Worm (Caenorhabditis elegans): Measurements from ENCODE around the gene F14H8.2.

The F14H8.2 gene

DNA sequence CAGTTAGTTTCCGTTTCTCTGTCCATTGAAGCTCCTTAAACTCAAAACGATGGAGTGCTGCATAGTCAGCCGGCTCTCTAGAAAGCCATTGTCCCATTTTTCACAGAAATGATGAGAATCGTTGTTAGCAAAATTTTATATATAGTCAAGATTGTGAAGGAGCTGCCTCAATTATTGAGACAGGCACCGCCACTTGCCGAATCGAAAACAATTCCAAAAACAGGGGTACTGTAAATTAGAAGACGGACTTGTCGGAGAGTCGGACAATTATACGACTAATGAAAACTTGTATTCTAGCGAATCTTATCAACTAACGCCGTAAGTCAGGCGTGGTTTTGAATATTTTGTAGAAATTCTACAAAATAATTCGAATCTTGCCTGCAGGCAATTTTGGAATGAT lies at the start of gene F14H8.2:
F14H8.2 (minus strand) TSS at position 101 of the 400 bp plus-strand sequence.
- TF ChIP-seq ceh-16 (tag; optimal IDR thresholded peaks at IDR 0.05) (no peak), mdl-1 (tag; optimal IDR thresholded peaks at IDR 0.05) (no peak), eor-1 (tag; optimal IDR thresholded peaks at IDR 0.05) (no peak), lsy-12 (tag; optimal IDR thresholded peaks at IDR 0.05) (no peak), elt-3 (tag; optimal IDR thresholded peaks at IDR 0.05) (no peak), nhr-11 (tag; optimal IDR thresholded peaks at IDR 0.05) (no peak), pqm-1 (tag; optimal IDR thresholded peaks at IDR 0.05) (no peak), nhr-28 (tag; optimal IDR thresholded peaks at IDR 0.05) (no peak), nhr-12 (tag; optimal IDR thresholded peaks at IDR 0.05) (no peak), elt-1 (tag; optimal IDR thresholded peaks at IDR 0.05) (no peak), jun-1 (tag; optimal IDR thresholded peaks at IDR 0.05) (no peak), tbx-2 (tag; optimal IDR thresholded peaks at IDR 0.05) (no peak)

DNA sequence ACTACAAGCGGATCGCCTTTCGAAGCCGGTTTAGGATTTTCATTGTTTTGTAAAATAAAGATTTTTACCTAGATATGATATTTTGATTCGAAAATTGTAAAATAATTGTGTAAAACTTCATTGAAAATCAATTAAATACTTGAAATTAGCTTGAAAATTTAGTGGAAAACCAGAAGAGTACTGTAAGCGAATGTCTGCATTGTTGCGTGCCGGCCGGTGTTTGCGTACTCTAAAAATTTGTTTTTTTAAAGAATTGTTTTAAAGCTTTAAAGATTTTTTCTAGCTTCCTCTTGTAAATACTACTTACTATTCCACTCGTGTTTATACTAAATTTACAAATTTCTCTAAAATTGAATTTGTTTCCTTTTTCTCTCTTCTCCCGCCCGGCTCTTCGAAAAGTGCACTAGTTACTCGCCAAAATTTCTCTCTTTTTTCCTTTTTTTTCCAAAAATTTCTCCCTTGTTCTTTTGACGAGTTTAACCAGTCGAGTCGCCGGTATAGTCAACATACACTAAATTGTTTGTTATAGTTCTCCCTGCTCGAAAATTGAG lies 49.4 kb upstream of the F14H8.2 start:
- TF ChIP-seq zag-1 (tag; optimal IDR thresholded peaks at IDR 0.05), result no peak
- no peak for TF ChIP-seq nhr-25 (tag; optimal IDR thresholded peaks at IDR 0.05)
- TF ChIP-seq sea-2 (GFP tag; optimal IDR thresholded peaks at IDR 0.05), result no peak
- peak; percentile 52 for TF ChIP-seq fkh-10 (GFP tag; optimal IDR thresholded peaks at IDR 0.05)

DNA sequence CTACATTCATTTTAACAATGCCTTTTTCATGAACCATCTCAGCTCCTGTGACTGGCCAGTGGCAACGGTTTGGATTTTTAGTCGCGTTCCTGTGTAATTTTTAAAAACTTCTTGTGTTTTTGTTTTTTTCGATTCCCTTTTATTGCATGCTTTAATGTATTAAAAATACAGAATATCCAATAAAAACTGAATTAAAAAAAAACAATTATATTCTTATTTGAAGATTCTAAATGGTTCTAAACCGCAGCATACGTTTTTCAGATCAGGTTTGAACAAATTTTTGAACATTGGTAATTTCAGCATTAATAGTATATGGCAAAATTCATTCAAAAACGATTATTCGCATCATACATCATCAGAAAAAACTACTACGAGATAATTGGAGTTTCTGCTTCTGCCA lies 48.2 kb upstream of the F14H8.2 start, which contains the start of gene dnj-3:
dnj-3 (plus strand) TSS at position 301 of the 400 bp plus-strand sequence.
- TF ChIP-seq unc-62 (GFP tag; optimal IDR thresholded peaks at IDR 0.05) (no peak), nhr-12 (tag; optimal IDR thresholded peaks at IDR 0.05) (no peak), pha-4 (tag; optimal IDR thresholded peaks at IDR 0.05) (no peak), elt-1 (tag; optimal IDR thresholded peaks at IDR 0.05) (no peak), fkh-2 (tag; optimal IDR thresholded peaks at IDR 0.05) (no peak), elt-2 (tag; optimal IDR thresholded peaks at IDR 0.05) (no peak), nhr-23 (tag; optimal IDR thresholded peaks at IDR 0.05) (no peak), nhr-77 (tag; optimal IDR thresholded peaks at IDR 0.05) (no peak), lin-15B (tag; optimal IDR thresholded peaks at IDR 0.05) (no peak), mml-1 (tag; optimal IDR thresholded peaks at IDR 0.05) (no peak), ceh-16 (tag; optimal IDR thresholded peaks at IDR 0.05) (no peak), aly-2 (tag; optimal IDR thresholded peaks at IDR 0.05) (no peak), ceh-9 (tag; optimal IDR thresholded peaks at IDR 0.05) (no peak), egl-27 (tag; optimal IDR thresholded peaks at IDR 0.05) (no peak)

DNA sequence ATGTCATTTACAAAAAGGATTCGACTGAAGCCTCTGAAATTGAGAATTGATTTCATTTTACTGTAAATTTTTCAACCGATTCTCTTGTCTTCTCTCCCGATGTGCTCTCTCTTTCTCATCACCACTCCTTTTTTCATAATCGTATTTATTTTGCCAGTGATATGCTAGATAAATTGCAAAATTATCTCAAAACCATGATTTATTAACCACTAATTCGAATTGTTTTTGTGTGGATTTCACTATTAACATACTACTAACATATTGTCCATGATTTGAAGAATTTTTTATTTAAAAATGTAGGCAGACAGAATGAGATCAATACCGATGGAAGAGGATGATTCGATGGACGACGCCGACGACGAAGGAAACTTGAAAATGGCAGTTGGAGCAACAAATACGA lies 47.0 kb upstream of the F14H8.2 start, which contains the start of gene C25D7.10:
C25D7.10 (plus strand) TSS at position 301 of the 400 bp plus-strand sequence.
- TF ChIP-seq nhr-67 (tag; optimal IDR thresholded peaks at IDR 0.05), result no peak
- TF ChIP-seq ceh-28 (tag; optimal IDR thresholded peaks at IDR 0.05), result no peak
- TF ChIP-seq nhr-23 (tag; optimal IDR thresholded peaks at IDR 0.05), result no peak
- no peak for TF ChIP-seq aly-2 (tag; optimal IDR thresholded peaks at IDR 0.05)
- no peak for TF ChIP-seq nhr-28 (tag; optimal IDR thresholded peaks at IDR 0.05)

DNA sequence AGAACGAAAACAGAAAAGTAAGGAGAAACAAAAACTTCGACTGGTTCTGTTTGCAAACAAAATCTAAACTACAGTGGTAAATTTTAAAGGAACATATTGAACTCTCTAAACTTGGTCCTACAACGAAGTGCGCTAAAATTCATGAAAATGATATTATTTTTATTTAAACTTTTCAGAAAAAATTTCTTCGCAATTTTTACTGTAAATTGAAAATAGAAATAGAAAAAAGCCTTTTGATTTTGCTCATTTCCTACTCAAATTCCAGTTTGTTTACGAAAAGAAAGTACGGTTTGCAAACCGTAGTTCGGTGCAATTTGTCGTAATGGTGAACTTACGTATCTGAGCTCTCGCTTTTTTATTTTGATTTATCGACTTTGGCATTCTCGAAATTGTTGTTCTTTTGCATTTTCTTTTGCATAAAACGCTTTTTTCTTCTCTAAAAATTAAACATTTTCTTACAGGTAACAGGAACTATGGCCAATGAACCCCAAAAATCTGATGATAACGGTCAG lies 45.8 kb upstream of the F14H8.2 start, which contains the start of gene otub-1:
otub-1 (plus strand) TSS at position 462 of the 512 bp plus-strand sequence.
- TF ChIP-seq mdl-1 (tag; optimal IDR thresholded peaks at IDR 0.05), result no peak

DNA sequence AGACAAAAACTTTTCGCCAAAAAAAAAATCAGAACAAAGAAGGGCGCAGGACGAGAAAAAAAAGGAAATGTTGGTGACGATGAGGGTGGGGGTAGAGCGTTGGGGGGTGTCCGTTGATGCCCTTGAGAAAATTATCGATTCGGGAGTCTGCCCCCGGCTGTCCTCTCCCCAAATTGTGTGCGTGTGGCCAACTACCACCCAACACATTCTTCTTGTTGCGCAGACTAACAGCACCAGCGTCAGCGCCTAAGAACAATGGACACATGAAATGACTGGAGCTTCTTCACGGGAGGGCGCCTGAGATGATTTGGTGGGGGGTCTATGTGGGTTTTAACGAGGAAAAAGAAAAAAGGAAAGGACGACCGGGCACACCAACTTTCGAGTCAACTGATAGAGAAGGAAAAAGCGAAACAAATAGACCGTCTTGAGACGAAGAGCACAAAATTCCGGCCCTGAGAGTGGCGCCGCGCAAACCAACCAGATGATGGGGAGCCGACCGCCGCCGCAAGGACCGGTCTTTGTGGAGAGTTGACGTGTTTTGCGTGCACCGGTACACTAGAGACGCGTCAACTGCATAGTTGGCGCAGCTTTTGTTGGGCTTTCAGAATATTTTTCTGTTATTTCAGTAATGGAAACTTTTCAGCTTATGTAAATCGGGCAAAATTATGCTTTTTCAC lies 45.1 kb upstream of the F14H8.2 start, which contains the start of gene C25D7.9:
C25D7.9 (plus strand) TSS at position 68 of the 677 bp plus-strand sequence.
- TF ChIP-seq egl-27 (tag; optimal IDR thresholded peaks at IDR 0.05) (no peak), aly-2 (tag; optimal IDR thresholded peaks at IDR 0.05) (no peak), nhr-25 (tag; optimal IDR thresholded peaks at IDR 0.05) (peak; percentile 6), fkh-2 (tag; optimal IDR thresholded peaks at IDR 0.05) (no peak), nhr-12 (tag; optimal IDR thresholded peaks at IDR 0.05) (no peak), nhr-76 (tag; optimal IDR thresholded peaks at IDR 0.05) (no peak), fkh-10 (GFP tag; optimal IDR thresholded peaks at IDR 0.05) (no peak), lin-15B (tag; optimal IDR thresholded peaks at IDR 0.05) (peak; percentile 45), unc-62 (GFP tag; optimal IDR thresholded peaks at IDR 0.05) (no peak), nhr-23 (tag; optimal IDR thresholded peaks at IDR 0.05) (no peak), elt-2 (tag; optimal IDR thresholded peaks at IDR 0.05) (no peak), ceh-28 (tag; optimal IDR thresholded peaks at IDR 0.05) (no peak), mml-1 (tag; optimal IDR thresholded peaks at IDR 0.05) (no peak), lin-39 (tag; optimal IDR thresholded peaks at IDR 0.05) (peak; percentile 20), nhr-77 (tag; optimal IDR thresholded peaks at IDR 0.05) (no peak), hmg-11 (tag; optimal IDR thresholded peaks at IDR 0.05) (peak; percentile 39), snpc-4 (tag; optimal IDR thresholded peaks at IDR 0.05) (no peak), ceh-16 (tag; optimal IDR thresholded peaks at IDR 0.05) (no peak), pha-4 (tag; optimal IDR thresholded peaks at IDR 0.05) (peak; percentile 28), fos-1 (tag; optimal IDR thresholded peaks at IDR 0.05) (no peak), skn-1 (tag; optimal IDR thresholded peaks at IDR 0.05) (no peak), nhr-28 (tag; optimal IDR thresholded peaks at IDR 0.05) (no peak), unc-39 (tag; optimal IDR thresholded peaks at IDR 0.05) (no peak), nfya-1 (tag; optimal IDR thresholded peaks at IDR 0.05; ENCODE audit: insufficient read depth) (peak; percentile 33), ceh-82 (tag; optimal IDR thresholded peaks at IDR 0.05) (no peak), nhr-67 (tag; optimal IDR thresholded peaks at IDR 0.05) (no peak), elt-3 (tag; optimal IDR thresholded peaks at IDR 0.05) (no peak)
